Worm (Caenorhabditis elegans): Measurements from ENCODE around the gene C05C10.3.

DNA sequence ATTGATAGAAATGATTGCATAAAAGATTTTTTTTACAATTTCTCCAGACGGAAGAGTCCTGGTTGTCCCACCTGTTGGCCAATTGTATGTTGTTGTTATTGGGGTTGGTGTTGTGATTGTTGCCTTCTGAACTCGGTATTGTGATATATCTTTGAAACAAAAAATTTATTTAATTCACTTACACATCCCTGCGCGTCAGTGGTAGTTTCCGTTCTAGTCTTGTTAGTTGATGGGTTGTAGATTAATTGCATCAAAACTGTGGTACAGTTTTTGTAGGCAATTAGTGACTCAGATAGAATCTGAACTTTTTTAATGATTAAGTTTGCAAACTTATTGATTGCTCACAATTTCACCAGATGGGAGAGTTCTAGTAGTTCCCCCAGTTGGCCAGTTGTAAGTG lies 32.2 kb downstream of the C05C10.3 start:
- TF ChIP-seq aly-2 (tag; optimal IDR thresholded peaks at IDR 0.05) (no peak), mdl-1 (tag; optimal IDR thresholded peaks at IDR 0.05) (no peak), ama-1 (optimal IDR thresholded peaks at IDR 0.05) (no peak), dmd-6 (GFP tag; IDR thresholded peaks at IDR 0.05) (no peak), nhr-48 (tag; optimal IDR thresholded peaks at IDR 0.05) (no peak)

Data from whole organism, L4 larva.